Worm (Caenorhabditis elegans) whole organism, young adult: ENCODE data around the gene tsn-1.

Source experiments
- B0019.2 ChIP-seq: fragments of 200-800 bp; sonication (Bioruptor generic); conservative IDR thresholded peaks from 2 replicates; pipeline ENCODE4 v1.3.6; 2022; ENCODE audit warnings: missing genetic modification reagents, missing genetic modification characterization, missing compliant biosample characterization
- D2030.7 ChIP-seq: fragments of 200-800 bp; sonication (Bioruptor generic); IDR thresholded peaks from 2 replicates; pipeline ENCODE4 v1.3.6; 2022; ENCODE audit warnings: missing genetic modification reagents, missing genetic modification characterization, missing compliant biosample characterization
- F23B12.7 ChIP-seq: sonication (generic microtip); optimal IDR thresholded peaks from 2 replicates; lab custom pipeline; 2017; ENCODE audit warnings: missing genetic modification characterization, mild to moderate bottlenecking, missing compliant biosample characterization, antibody characterized with exemption, moderate library complexity; ENCODE audit not compliant: insufficient read depth
- F33H1.4 ChIP-seq: fragments of 200-800 bp; sonication (Bioruptor generic); IDR thresholded peaks from 2 replicates; pipeline ENCODE4 v1.3.6; 2022; ENCODE audit warnings: missing genetic modification reagents, missing genetic modification characterization, missing compliant biosample characterization
- F49E8.2 ChIP-seq: sonication (generic microtip); optimal IDR thresholded peaks from 3 replicates; lab custom pipeline; 2017; ENCODE audit warnings: missing genetic modification characterization, mild to moderate bottlenecking, missing compliant biosample characterization, antibody characterized with exemption, moderate library complexity; ENCODE audit not compliant: insufficient read depth
- F52B5.7 ChIP-seq: sonication (generic microtip); optimal IDR thresholded peaks from 2 replicates; lab custom pipeline; 2016; ENCODE audit warnings: mild to moderate bottlenecking, missing genetic modification characterization, missing compliant biosample characterization
- Y56A3A.18 ChIP-seq: fragments of 200-800 bp; sonication (Bioruptor generic); IDR thresholded peaks from 2 replicates; pipeline ENCODE4 v1.3.6; 2022; ENCODE audit warnings: missing genetic modification reagents, missing genetic modification characterization, missing compliant biosample characterization
- ZK185.1 ChIP-seq: sonication (generic microtip); optimal IDR thresholded peaks from 2 replicates; lab custom pipeline; 2016; ENCODE audit warnings: mild to moderate bottlenecking, missing genetic modification characterization, missing compliant biosample characterization; ENCODE audit not compliant: poor library complexity, severe bottlenecking
- attf-5 ChIP-seq: fragments of 200-800 bp; sonication (Bioruptor generic); optimal IDR thresholded peaks from 2 replicates; lab custom pipeline; 2018; ENCODE audit warnings: mild to moderate bottlenecking, missing genetic modification characterization, missing compliant biosample characterization
- cebp-1 ChIP-seq, 2 experiments: fragments of 200-800 bp in 1 of 2; sonication (Bioruptor generic) in 1 of 2; sonication (generic microtip) in 1 of 2; IDR thresholded peaks in 1 of 2; optimal IDR thresholded peaks in 1 of 2; 2 replicates each; pipeline versions ENCODE4 v1.3.6 to Lab custom; 2017 to 2022; ENCODE audit warnings: missing compliant biosample characterization in 2 of 2, missing genetic modification characterization in 2 of 2, mild to moderate bottlenecking in 1 of 2, missing genetic modification reagents in 1 of 2, moderate library complexity in 1 of 2
- ceh-100 ChIP-seq: fragments of 200-800 bp; sonication (Bioruptor generic); IDR thresholded peaks from 2 replicates; pipeline ENCODE4 v1.3.6; 2022; ENCODE audit warnings: missing genetic modification reagents, missing genetic modification characterization, missing compliant biosample characterization
- ceh-91 ChIP-seq: fragments of 200-800 bp; sonication (Bioruptor generic); IDR thresholded peaks from 2 replicates; pipeline ENCODE4 v1.3.6; 2022; ENCODE audit warnings: missing genetic modification reagents, missing genetic modification characterization, missing compliant biosample characterization
- dox-1 ChIP-seq: fragments of 200-800 bp; sonication (Bioruptor generic); IDR thresholded peaks from 2 replicates; pipeline ENCODE4 v1.3.6; 2022; ENCODE audit warnings: missing genetic modification reagents, missing genetic modification characterization, missing compliant biosample characterization
- dpl-1 ChIP-seq: fragments of 150-350 bp; optimal IDR thresholded peaks from 2 replicates; lab custom pipeline; 2014; ENCODE audit warnings: missing biosample characterization, missing genetic modification reagents, missing genetic modification characterization
- efl-1 ChIP-seq: fragments of 150-350 bp; optimal IDR thresholded peaks from 2 replicates; lab custom pipeline; 2014; ENCODE audit warnings: missing biosample characterization, missing genetic modification reagents, missing genetic modification characterization
- egl-44 ChIP-seq: fragments of 200-800 bp; sonication (Bioruptor generic); IDR thresholded peaks from 2 replicates; pipeline ENCODE4 v1.3.6; 2022; ENCODE audit warnings: missing genetic modification reagents, missing genetic modification characterization, missing compliant biosample characterization
- egrh-3 ChIP-seq: fragments of 200-800 bp; sonication (Bioruptor generic); IDR thresholded peaks from 2 replicates; pipeline ENCODE4 v1.3.6; 2022; ENCODE audit warnings: missing genetic modification reagents, missing genetic modification characterization, missing compliant biosample characterization
- hlh-12 ChIP-seq: sonication (generic microtip); optimal IDR thresholded peaks from 2 replicates; lab custom pipeline; 2016; ENCODE audit warnings: missing genetic modification characterization, missing compliant biosample characterization
- hlh-26 ChIP-seq: fragments of 200-800 bp; sonication (Bioruptor generic); conservative IDR thresholded peaks from 2 replicates; pipeline ENCODE4 v1.3.6; 2022; ENCODE audit warnings: missing genetic modification reagents, missing genetic modification characterization, missing compliant biosample characterization
- hmg-1.2 ChIP-seq: fragments of 200-800 bp; sonication (Bioruptor generic); IDR thresholded peaks from 2 replicates; pipeline ENCODE4 v1.3.6; 2022; ENCODE audit warnings: missing genetic modification reagents, missing genetic modification characterization, missing compliant biosample characterization
- hsf-1 ChIP-seq: fragments of 200-800 bp; sonication (Bioruptor generic); IDR thresholded peaks from 2 replicates; pipeline ENCODE4 v1.3.6; 2022; ENCODE audit warnings: missing genetic modification reagents, missing genetic modification characterization, missing compliant biosample characterization
- lag-1 ChIP-seq: fragments of 200-800 bp; sonication (Bioruptor generic); IDR thresholded peaks from 2 replicates; pipeline ENCODE4 v1.3.6; 2022; ENCODE audit warnings: missing genetic modification reagents, missing genetic modification characterization, missing compliant biosample characterization
- let-607 ChIP-seq, 2 experiments: fragments of 200-800 bp in 1 of 2; sonication (Bioruptor generic) in 1 of 2; sonication (generic microtip) in 1 of 2; optimal IDR thresholded peaks; 2 replicates each; lab custom pipeline; 2016 to 2018; ENCODE audit warnings: mild to moderate bottlenecking in 2 of 2, missing compliant biosample characterization in 2 of 2, missing genetic modification characterization in 2 of 2, moderate library complexity in 2 of 2, missing genotype in 1 of 2
- lin-35 ChIP-seq, 3 experiments: fragments of 150-350 bp in 2 of 3; sonication (generic microtip) in 1 of 3; optimal IDR thresholded peaks; 2 replicates each; lab custom pipeline; 2014 to 2018; ENCODE audit warnings: missing biosample characterization in 3 of 3, missing genetic modification characterization in 3 of 3, missing genetic modification reagents in 3 of 3
- lin-54 ChIP-seq: fragments of 200-800 bp; sonication (Bioruptor generic); optimal IDR thresholded peaks from 2 replicates; lab custom pipeline; 2018; ENCODE audit warnings: mild to moderate bottlenecking, missing genetic modification characterization, missing compliant biosample characterization
- lsl-1 ChIP-seq: fragments of 200-800 bp; sonication (Bioruptor generic); optimal IDR thresholded peaks from 2 replicates; lab custom pipeline; 2018; ENCODE audit warnings: mild to moderate bottlenecking, missing genetic modification characterization, moderate library complexity, missing compliant biosample characterization
- madf-6 ChIP-seq: fragments of 200-800 bp; sonication (Bioruptor generic); IDR thresholded peaks from 2 replicates; pipeline ENCODE4 v1.3.6; 2022; ENCODE audit warnings: missing genetic modification reagents, missing genetic modification characterization, missing compliant biosample characterization
- madf-8 ChIP-seq: fragments of 200-800 bp; sonication (Bioruptor generic); conservative IDR thresholded peaks from 2 replicates; pipeline ENCODE4 v1.3.6; 2022; ENCODE audit warnings: missing genetic modification reagents, missing genetic modification characterization, missing compliant biosample characterization
- mcd-1 ChIP-seq: fragments of 200-800 bp; sonication (Bioruptor generic); IDR thresholded peaks from 2 replicates; pipeline ENCODE4 v1.3.6; 2022; ENCODE audit warnings: missing genetic modification reagents, missing genetic modification characterization, missing compliant biosample characterization
- nfyb-1 ChIP-seq: fragments of 200-800 bp; sonication (Bioruptor generic); IDR thresholded peaks from 2 replicates; pipeline ENCODE4 v1.3.6; 2022; ENCODE audit warnings: missing genetic modification reagents, missing genetic modification characterization, missing compliant biosample characterization
- nhr-80 ChIP-seq: sonication (generic microtip); optimal IDR thresholded peaks from 2 replicates; lab custom pipeline; 2016; ENCODE audit warnings: missing genetic modification characterization, missing compliant biosample characterization
- nhr-90 ChIP-seq: sonication (generic microtip); optimal IDR thresholded peaks from 2 replicates; lab custom pipeline; 2016; ENCODE audit warnings: missing genotype, mild to moderate bottlenecking, missing genetic modification characterization, missing compliant biosample characterization
- pbrm-1 ChIP-seq: fragments of 200-800 bp; sonication (Bioruptor generic); IDR thresholded peaks from 2 replicates; pipeline ENCODE4 v1.3.6; 2022; ENCODE audit warnings: missing genetic modification reagents, missing genetic modification characterization, missing compliant biosample characterization
- sdz-38 ChIP-seq: sonication (generic microtip); optimal IDR thresholded peaks from 2 replicates; lab custom pipeline; 2016; ENCODE audit warnings: missing genotype, missing genetic modification characterization, missing compliant biosample characterization
- snpc-1.3 ChIP-seq: sonication (generic microtip); optimal IDR thresholded peaks from 2 replicates; lab custom pipeline; 2017; ENCODE audit warnings: missing genetic modification characterization, mild to moderate bottlenecking, missing compliant biosample characterization, antibody characterized with exemption, moderate library complexity, missing genotype, missing genetic modification reagents; ENCODE audit not compliant: insufficient read depth
- snpc-3.4 ChIP-seq: sonication (generic microtip); optimal IDR thresholded peaks from 2 replicates; lab custom pipeline; 2017; ENCODE audit warnings: missing genetic modification characterization, mild to moderate bottlenecking, missing compliant biosample characterization, antibody characterized with exemption, moderate library complexity, missing genotype, missing genetic modification reagents
- snpc-4 ChIP-seq, 5 experiments: fragments of 150-350 bp in 1 of 5; sonication (generic microtip) in 4 of 5; optimal IDR thresholded peaks; 2 replicates each; lab custom pipeline; 2014 to 2018; ENCODE audit warnings: missing genetic modification characterization in 5 of 5, missing biosample characterization in 3 of 5, antibody characterized with exemption in 2 of 5, mild to moderate bottlenecking in 2 of 5, missing compliant biosample characterization in 2 of 5, missing genotype in 2 of 5, moderate library complexity in 2 of 5, missing genetic modification reagents in 1 of 5
- tbp1 ChIP-seq: fragments of 200-800 bp; sonication (Bioruptor generic); optimal IDR thresholded peaks from 2 replicates; lab custom pipeline; 2018; ENCODE audit warnings: mild to moderate bottlenecking, missing genetic modification characterization, missing compliant biosample characterization
- tlf-1 ChIP-seq: fragments of 200-800 bp; sonication (Bioruptor generic); optimal IDR thresholded peaks from 2 replicates; lab custom pipeline; 2018; ENCODE audit warnings: mild to moderate bottlenecking, missing genetic modification characterization, missing compliant biosample characterization
- unc-130 ChIP-seq: sonication (generic microtip); optimal IDR thresholded peaks from 2 replicates; lab custom pipeline; 2016; ENCODE audit warnings: missing genetic modification reagents, missing genetic modification characterization, missing compliant biosample characterization
- xnd-1 ChIP-seq: sonication (generic microtip); optimal IDR thresholded peaks from 2 replicates; lab custom pipeline; 2016; ENCODE audit warnings: missing genotype, missing genetic modification reagents, missing genetic modification characterization, missing compliant biosample characterization
- ztf-6 ChIP-seq: fragments of 200-800 bp; sonication (Bioruptor generic); IDR thresholded peaks from 2 replicates; pipeline ENCODE4 v1.3.6; 2022; ENCODE audit warnings: missing genetic modification reagents, missing genetic modification characterization, missing compliant biosample characterization

The tsn-1 gene

DNA sequence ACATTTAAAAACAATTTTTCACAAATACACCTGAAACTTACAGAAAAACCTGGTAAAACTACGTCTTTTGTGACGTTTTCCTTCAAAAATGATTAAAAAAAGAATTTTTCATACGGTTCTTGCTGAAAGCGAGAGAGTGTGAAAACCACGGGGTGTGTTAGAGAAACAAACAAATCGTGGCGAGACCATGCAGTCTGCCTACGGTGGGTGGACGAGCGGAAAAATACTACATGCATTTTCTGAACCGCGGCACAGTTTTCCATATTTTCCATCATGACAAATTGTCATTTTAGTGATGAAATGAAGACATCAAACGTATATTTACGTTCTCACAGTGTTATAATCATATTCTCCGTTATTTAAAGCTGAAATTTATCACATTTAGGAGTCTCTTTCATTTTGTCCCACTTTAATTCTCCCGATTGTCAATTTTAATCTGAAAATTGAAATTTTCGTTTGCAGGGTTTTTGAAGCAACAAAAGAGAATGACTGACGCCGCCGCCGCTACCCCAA is at the start of gene tsn-1, which contains the start of gene F10G7.9:
tsn-1 (plus strand) TSS at position 463 of the 513 bp plus-strand sequence.
F10G7.9 (minus strand) TSS at position 127 of the 513 bp plus-strand sequence.
- TF ChIP-seq attf-5 (peak; percentile 58), F49E8.2 (tag; lab: Kevin White, UChicago) (peak; percentile 6), dox-1 (GFP tag; lab: Robert Waterston, UW) (peak; percentile 88), ztf-6 (no peak), pbrm-1 (peak; percentile 25; the same call in 1 of the 2 replicates), sdz-38 (tag; lab: Kevin White, UChicago) (no peak), egl-44 (GFP tag; lab: Robert Waterston, UW) (no peak), F23B12.7 (peak; percentile 29), hlh-26 (GFP tag; lab: Robert Waterston, UW) (no peak), unc-130 (GFP tag; lab: Kevin White, UChicago) (no peak), ZK185.1 (tag; lab: Kevin White, UChicago) (peak; percentile 16), tbp1 (GFP tag; lab: Kevin White, UChicago) (peak; percentile 30), dpl-1 (GFP tag; lab: Kevin White, UChicago) (peak; percentile 52), snpc-3.4 (tag; lab: Kevin White, UChicago) (peak; percentile 74), ceh-100 (GFP tag; lab: Robert Waterston, UW) (peak; percentile 50; the same call in 1 of the 2 replicates), hmg-1.2 (GFP tag; lab: Robert Waterston, UW) (peak; percentile 79), F33H1.4 (GFP tag; lab: Robert Waterston, UW) (peak; percentile 92), lin-54 (GFP tag; lab: Kevin White, UChicago) (peak; percentile 68), ceh-91 (GFP tag; lab: Robert Waterston, UW) (0 out of 2 replicates have a peak, but pooled peaks have one; percentile 33), madf-8 (GFP tag; lab: Robert Waterston, UW) (peak; percentile 14; the same call in 1 of the 2 replicates), madf-6 (GFP tag; lab: Robert Waterston, UW) (peak; percentile 76), B0019.2 (GFP tag; lab: Robert Waterston, UW) (no peak), egrh-3 (GFP tag; lab: Robert Waterston, UW) (no peak), lag-1 (no peak), nhr-80 (tag; lab: Kevin White, UChicago) (peak; percentile 77), hsf-1 (GFP tag; lab: Robert Waterston, UW) (no peak), nfyb-1 (GFP tag; lab: Robert Waterston, UW) (peak; percentile 33; the same call in 1 of the 2 replicates), snpc-4 (GFP tag; optimal IDR thresholded peaks at IDR 0.05; lab: Kevin White, UChicago) (no peak), snpc-4 (tag; optimal IDR thresholded peaks at IDR 0.05; lab: Kevin White, UChicago) (peak in 3 of 4 experiments; percentile 7 to 53 (median 28)), xnd-1 (peak; percentile 12), efl-1 (GFP tag; lab: Kevin White, UChicago) (peak; percentile 40), D2030.7 (GFP tag; lab: Robert Waterston, UW) (peak; percentile 41; the same call in 1 of the 2 replicates), lsl-1 (GFP tag; lab: Kevin White, UChicago) (peak; percentile 86), cebp-1 (GFP tag; IDR thresholded peaks at IDR 0.05; lab: Robert Waterston, UW) (no peak), cebp-1 (tag; optimal IDR thresholded peaks at IDR 0.05; lab: Kevin White, UChicago) (peak; percentile 38), F52B5.7 (tag; lab: Kevin White, UChicago) (no peak), Y56A3A.18 (GFP tag; lab: Robert Waterston, UW) (no peak), let-607 (tag; optimal IDR thresholded peaks at IDR 0.05; lab: Kevin White, UChicago) (peak; percentile 98 to 99), mcd-1 (GFP tag; lab: Robert Waterston, UW) (peak; percentile 71), lin-35 (GFP tag; optimal IDR thresholded peaks at IDR 0.05; lab: Kevin White, UChicago) (peak in 1 of 3 experiments; percentile 27), nhr-90 (tag; lab: Kevin White, UChicago) (no peak), snpc-1.3 (tag; lab: Kevin White, UChicago) (peak; percentile 47), tlf-1 (no peak), hlh-12 (tag; lab: Kevin White, UChicago) (no peak)
